Fruit fly (Drosophila melanogaster) whole organism, embryonic: ENCODE results near the gene CG5262.

Source experiments
- Antp ChIP-seq: fragments of 200-800 bp; sonication (Bioruptor generic); optimal IDR thresholded peaks from 3 replicates; lab custom pipeline; 2016; ENCODE audit warnings: missing biosample characterization, missing genetic modification characterization
- Atf3 ChIP-seq: fragments of 200-800 bp; sonication (Bioruptor generic); optimal IDR thresholded peaks from 3 replicates; lab custom pipeline; 2016; ENCODE audit warnings: missing biosample characterization, missing genetic modification characterization
- BtbVII ChIP-seq: fragments of 200-800 bp; sonication (Bioruptor generic); optimal IDR thresholded peaks from 3 replicates; lab custom pipeline; 2017; ENCODE audit warnings: missing biosample characterization, mild to moderate bottlenecking, missing genetic modification characterization
- CG10321 ChIP-seq: fragments of 200-800 bp; sonication (Bioruptor generic); IDR thresholded peaks from 2 replicates; pipeline ENCODE4 v1.3.6; 2022; ENCODE audit warnings: missing biosample characterization, missing genetic modification characterization
- CG10543 ChIP-seq: fragments of 200-800 bp; sonication (Bioruptor generic); optimal IDR thresholded peaks from 3 replicates; lab custom pipeline; 2017; ENCODE audit warnings: missing biosample characterization, mild to moderate bottlenecking, missing genetic modification characterization, moderate library complexity
- CG12104 ChIP-seq: fragments of 200-800 bp; sonication (Bioruptor generic); optimal IDR thresholded peaks from 3 replicates; lab custom pipeline; 2016; ENCODE audit warnings: missing biosample characterization, missing genetic modification characterization
- CG13287 ChIP-seq: fragments of 200-800 bp; sonication (Bioruptor generic); IDR thresholded peaks from 2 replicates; pipeline ENCODE4 v1.3.6; 2022; ENCODE audit warnings: missing biosample characterization, missing genetic modification characterization; ENCODE audit not compliant: partially characterized antibody
- CG14667 ChIP-seq: fragments of 200-800 bp; sonication (Bioruptor generic); IDR thresholded peaks from 2 replicates; pipeline ENCODE4 v1.3.6; 2022; ENCODE audit warnings: missing biosample characterization, missing genetic modification characterization
- CG1603 ChIP-seq: fragments of 200-800 bp; sonication (Bioruptor generic); optimal IDR thresholded peaks from 2 replicates; lab custom pipeline; 2019; ENCODE audit warnings: missing biosample characterization, mild to moderate bottlenecking, missing genetic modification characterization, moderate library complexity
- CG17802 ChIP-seq: fragments of 200-800 bp; sonication (Bioruptor generic); optimal IDR thresholded peaks from 2 replicates; lab custom pipeline; 2018; ENCODE audit warnings: missing biosample characterization, mild to moderate bottlenecking, missing genetic modification characterization, moderate library complexity
- CG17829 ChIP-seq: fragments of 200-800 bp; optimal IDR thresholded peaks from 2 replicates; lab custom pipeline; 2019; ENCODE audit warnings: missing biosample characterization, mild to moderate bottlenecking, missing genetic modification characterization, moderate library complexity
- CG1792 ChIP-seq: fragments of 200-800 bp; sonication (Bioruptor generic); optimal IDR thresholded peaks from 2 replicates; lab custom pipeline; 2016; ENCODE audit warnings: missing biosample characterization, missing genetic modification characterization
- CG18599 ChIP-seq: fragments of 200-800 bp; sonication (Bioruptor generic); optimal IDR thresholded peaks from 3 replicates; lab custom pipeline; 2017; ENCODE audit warnings: missing biosample characterization, missing genetic modification characterization, mild to moderate bottlenecking, moderate library complexity, missing genetic modification reagents
- CG2712 ChIP-seq: fragments of 200-800 bp; optimal IDR thresholded peaks from 3 replicates; lab custom pipeline; 2019; ENCODE audit warnings: missing biosample characterization, mild to moderate bottlenecking, missing genetic modification characterization, moderate library complexity
- CG31365 ChIP-seq: fragments of 200-800 bp; sonication (Bioruptor generic); optimal IDR thresholded peaks from 2 replicates; lab custom pipeline; 2018; ENCODE audit warnings: missing biosample characterization, mild to moderate bottlenecking, missing genetic modification characterization
- CG32532 ChIP-seq: fragments of 200-800 bp; sonication (Bioruptor generic); IDR thresholded peaks from 2 replicates; pipeline ENCODE4 v1.3.6; 2022; ENCODE audit warnings: missing biosample characterization, missing genetic modification characterization
- CG3407 ChIP-seq: fragments of 200-800 bp; sonication (Bioruptor generic); optimal IDR thresholded peaks from 2 replicates; lab custom pipeline; 2018; ENCODE audit warnings: missing biosample characterization, mild to moderate bottlenecking, missing genetic modification characterization
- CG34422 ChIP-seq: fragments of 200-800 bp; sonication (Bioruptor generic); IDR thresholded peaks from 3 replicates; pipeline ENCODE4 v1.3.6; 2022; ENCODE audit warnings: missing biosample characterization, missing genetic modification characterization
- CG3995 ChIP-seq: fragments of 200-800 bp; sonication (Bioruptor generic); optimal IDR thresholded peaks from 3 replicates; lab custom pipeline; 2016; ENCODE audit warnings: missing biosample characterization, missing genetic modification characterization
- CG4328 ChIP-seq: fragments of 200-800 bp; sonication (Bioruptor generic); optimal IDR thresholded peaks from 3 replicates; lab custom pipeline; 2017; ENCODE audit warnings: missing biosample characterization, missing genetic modification reagents, missing genetic modification characterization
- CG6175 ChIP-seq: fragments of 200-800 bp; sonication (Bioruptor generic); IDR thresholded peaks from 3 replicates; pipeline ENCODE4 v1.3.6; 2022; ENCODE audit warnings: missing biosample characterization, missing genetic modification characterization
- CG7556 ChIP-seq: fragments of 200-800 bp; sonication (Bioruptor generic); optimal IDR thresholded peaks from 2 replicates; lab custom pipeline; 2017; ENCODE audit warnings: missing biosample characterization, mild to moderate bottlenecking, missing genetic modification characterization
- CG7745 ChIP-seq: fragments of 200-800 bp; sonication (Bioruptor generic); optimal IDR thresholded peaks from 2 replicates; lab custom pipeline; 2018; ENCODE audit warnings: missing biosample characterization, mild to moderate bottlenecking, missing genetic modification characterization, moderate library complexity
- CG8281 ChIP-seq: fragments of 200-800 bp; sonication (Bioruptor generic); optimal IDR thresholded peaks from 2 replicates; lab custom pipeline; 2018; ENCODE audit warnings: missing biosample characterization, mild to moderate bottlenecking, missing genetic modification characterization, moderate library complexity
- CG8388 ChIP-seq: fragments of 200-800 bp; sonication (Bioruptor generic); optimal IDR thresholded peaks from 2 replicates; lab custom pipeline; 2019; ENCODE audit warnings: missing biosample characterization, mild to moderate bottlenecking, missing genetic modification characterization, moderate library complexity
- CG8478 ChIP-seq: fragments of >200 bp; optimal IDR thresholded peaks from 2 replicates; lab custom pipeline; 2018
- CG9215 ChIP-seq: fragments of 200-800 bp; sonication (Bioruptor generic); IDR thresholded peaks from 2 replicates; pipeline ENCODE4 v1.3.6; 2022; ENCODE audit warnings: missing biosample characterization, missing genetic modification characterization
- CG9609 ChIP-seq: fragments of 200-800 bp; sonication (Bioruptor generic); optimal IDR thresholded peaks from 3 replicates; lab custom pipeline; 2016; ENCODE audit warnings: missing biosample characterization, missing genetic modification characterization
- CG9797 ChIP-seq: fragments of 200-800 bp; sonication (Bioruptor generic); optimal IDR thresholded peaks from 3 replicates; lab custom pipeline; 2018; ENCODE audit warnings: missing biosample characterization, mild to moderate bottlenecking, missing genetic modification characterization
- CTCF ChIP-seq: fragments of 200-800 bp; sonication (Bioruptor generic); optimal IDR thresholded peaks from 2 replicates; lab custom pipeline; 2017; ENCODE audit warnings: missing biosample characterization, mild to moderate bottlenecking, missing genetic modification characterization, moderate library complexity
- Deaf1 ChIP-seq: fragments of 200-800 bp; optimal IDR thresholded peaks from 3 replicates; lab custom pipeline; 2019; ENCODE audit warnings: missing biosample characterization, mild to moderate bottlenecking, missing genetic modification characterization, moderate library complexity
- Doc2 ChIP-seq: fragments of 200-800 bp; sonication (Bioruptor generic); IDR thresholded peaks from 2 replicates; pipeline ENCODE4 v1.3.6; 2022; ENCODE audit warnings: missing biosample characterization, missing genetic modification characterization
- Fer1 ChIP-seq: fragments of 200-800 bp; sonication (Bioruptor generic); optimal IDR thresholded peaks from 2 replicates; lab custom pipeline; 2017; ENCODE audit warnings: missing biosample characterization, mild to moderate bottlenecking, missing genetic modification characterization
- Fer3 ChIP-seq: fragments of 200-800 bp; sonication (Bioruptor generic); optimal IDR thresholded peaks from 2 replicates; lab custom pipeline; 2018; ENCODE audit warnings: missing biosample characterization, mild to moderate bottlenecking, missing genetic modification characterization, moderate library complexity
- Hey ChIP-seq: fragments of 200-800 bp; sonication (Bioruptor generic); optimal IDR thresholded peaks from 3 replicates; lab custom pipeline; 2018; ENCODE audit warnings: missing biosample characterization, mild to moderate bottlenecking, missing genetic modification characterization
- Hr39 ChIP-seq: fragments of >200 bp; optimal IDR thresholded peaks from 2 replicates; lab custom pipeline; 2017
- MESR4 ChIP-seq: fragments of 200-800 bp; sonication (Bioruptor generic); optimal IDR thresholded peaks from 2 replicates; lab custom pipeline; 2018; ENCODE audit warnings: missing biosample characterization, mild to moderate bottlenecking, missing genetic modification characterization, moderate library complexity
- Max ChIP-seq: fragments of 200-800 bp; sonication (Bioruptor generic); optimal IDR thresholded peaks from 2 replicates; lab custom pipeline; 2016; ENCODE audit warnings: missing biosample characterization, mild to moderate bottlenecking, missing genetic modification characterization
- Pdp1 ChIP-seq, 2 experiments: fragments of 200-800 bp; sonication (Bioruptor generic); optimal IDR thresholded peaks; 3 replicates each; lab custom pipeline; 2016; ENCODE audit warnings: missing biosample characterization in 2 of 2, missing genetic modification characterization in 2 of 2, mild to moderate bottlenecking in 1 of 2, moderate library complexity in 1 of 2
- btn ChIP-seq: fragments of 200-800 bp; sonication (Bioruptor generic); optimal IDR thresholded peaks from 2 replicates; lab custom pipeline; 2016; ENCODE audit warnings: missing biosample characterization, missing genetic modification characterization
- chinmo ChIP-seq: fragments of 200-800 bp; sonication (Bioruptor generic); IDR thresholded peaks from 4 replicates; pipeline ENCODE4 v1.3.6; 2022; ENCODE audit warnings: missing biosample characterization, missing genetic modification characterization; ENCODE audit not compliant: partially characterized antibody
- cwo ChIP-seq: fragments of 200-800 bp; sonication (Bioruptor generic); optimal IDR thresholded peaks from 3 replicates; lab custom pipeline; 2017; ENCODE audit warnings: missing biosample characterization, missing genetic modification characterization, mild to moderate bottlenecking, moderate library complexity, missing genetic modification reagents
- gcm ChIP-seq: fragments of 200-800 bp; sonication (Bioruptor generic); optimal IDR thresholded peaks from 2 replicates; lab custom pipeline; 2019; ENCODE audit warnings: missing biosample characterization, mild to moderate bottlenecking, missing genetic modification characterization, moderate library complexity
- hth ChIP-seq: fragments of >200 bp; optimal IDR thresholded peaks from 2 replicates; lab custom pipeline; 2017; ENCODE audit warnings: inconsistent platforms
- ind ChIP-seq: fragments of 200-800 bp; sonication (Bioruptor generic); optimal IDR thresholded peaks from 3 replicates; lab custom pipeline; 2016; ENCODE audit warnings: missing biosample characterization, missing genetic modification characterization
- jing ChIP-seq: fragments of 200-800 bp; sonication (Bioruptor generic); optimal IDR thresholded peaks from 2 replicates; lab custom pipeline; 2018; ENCODE audit warnings: missing biosample characterization, mild to moderate bottlenecking, missing genetic modification characterization
- maf-S ChIP-seq: fragments of 200-800 bp; sonication (Bioruptor generic); optimal IDR thresholded peaks from 2 replicates; lab custom pipeline; 2016; ENCODE audit warnings: missing biosample characterization, missing genetic modification characterization
- pho ChIP-seq: fragments of 200-800 bp; sonication (Bioruptor generic); optimal IDR thresholded peaks from 2 replicates; lab custom pipeline; 2016; ENCODE audit warnings: missing biosample characterization, missing genetic modification characterization
- slou ChIP-seq: fragments of 200-800 bp; sonication (Bioruptor generic); optimal IDR thresholded peaks from 3 replicates; lab custom pipeline; 2016; ENCODE audit warnings: missing biosample characterization, missing genetic modification characterization
- sr ChIP-seq: fragments of 200-800 bp; sonication (Bioruptor generic); IDR thresholded peaks from 3 replicates; pipeline ENCODE4 v1.3.6; 2022; ENCODE audit warnings: missing biosample characterization, missing genetic modification characterization
- tio ChIP-seq: fragments of 200-800 bp; sonication (Bioruptor generic); optimal IDR thresholded peaks from 2 replicates; lab custom pipeline; 2017; ENCODE audit warnings: missing biosample characterization, missing genetic modification characterization, inconsistent platforms

CG5262 gene

DNA sequence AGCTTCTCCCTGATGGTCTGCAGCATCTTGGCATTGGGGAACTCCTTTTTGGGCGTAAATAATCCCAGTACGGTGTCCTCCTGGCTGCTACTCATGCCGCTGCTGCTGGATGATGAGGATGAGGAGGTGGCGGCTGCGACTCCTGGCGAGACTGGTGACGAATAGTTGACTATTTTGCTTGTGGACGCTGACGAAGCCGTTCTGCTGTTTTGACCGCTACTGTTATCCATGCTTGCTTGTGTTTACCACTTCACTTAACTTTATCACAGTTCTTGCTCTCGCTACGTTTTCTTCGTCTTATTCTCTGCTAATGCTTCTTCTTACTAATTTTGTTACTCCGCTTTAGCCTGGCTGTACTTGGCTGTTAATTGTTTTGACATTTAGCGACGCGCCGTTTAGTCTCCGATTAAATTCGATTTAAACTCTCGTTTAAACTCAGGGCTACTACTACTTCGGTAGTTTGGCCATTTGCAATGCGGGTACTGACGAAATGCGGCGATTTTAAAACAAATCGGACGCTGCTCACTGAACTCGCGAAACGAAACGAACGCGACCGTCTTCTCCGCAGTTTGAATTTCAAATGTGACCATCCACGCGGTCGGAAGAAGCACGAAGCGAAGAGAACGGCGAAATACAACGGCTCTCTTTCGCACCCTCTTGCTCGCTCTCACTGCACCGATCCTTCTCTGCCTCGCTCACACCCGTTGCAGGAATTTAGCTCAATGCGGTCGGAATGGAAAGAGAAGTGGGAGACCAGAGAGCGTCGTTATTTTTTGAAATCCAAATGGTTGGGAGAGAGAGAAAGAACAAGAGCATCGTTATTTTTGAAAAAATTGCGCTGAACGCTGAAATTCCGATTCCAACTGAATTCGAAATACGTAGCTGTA lies 29.0 kb downstream of the CG5262 start, which contains the start of gene trbl (continued):
- no peak for TF ChIP-seq CG4328
- TF ChIP-seq CG3995, result peak; percentile 4
- TF ChIP-seq CG12104, result no peak
- TF ChIP-seq CG2712 (tag; lab: Kevin White, UChicago), result peak; percentile 36
- peak; percentile 66 for TF ChIP-seq BtbVII (GFP tag; lab: Kevin White, UChicago)
- TF ChIP-seq Antp, result no peak
- TF ChIP-seq slou (GFP tag; lab: Kevin White, UChicago), result no peak
- TF ChIP-seq btn (GFP tag; lab: Kevin White, UChicago), result no peak
- peak; percentile 62 for TF ChIP-seq CG7745
- TF ChIP-seq CG7556 (GFP tag; lab: Kevin White, UChicago), result peak; percentile 8
- TF ChIP-seq CG8478 (lab: Kevin White, UChicago), result peak; percentile 49
- no peak for TF ChIP-seq Pdp1 (GFP tag; optimal IDR thresholded peaks at IDR 0.05; lab: Kevin White, UChicago)
- TF ChIP-seq CG31365, result peak; percentile 71
- TF ChIP-seq CG9609, result no peak
- TF ChIP-seq CG10321, result no peak
- peak; percentile 27 for TF ChIP-seq CG1603 (tag; lab: Kevin White, UChicago)
- peak; percentile 97 for TF ChIP-seq CG17829 (tag; lab: Kevin White, UChicago)
- TF ChIP-seq CG6175 (GFP tag; lab: Robert Waterston, UW), result no peak
- no peak for TF ChIP-seq Atf3 (GFP tag; lab: Kevin White, UChicago)
- peak; percentile 36 for TF ChIP-seq CTCF (GFP tag; lab: Kevin White, UChicago)
- no peak for TF ChIP-seq CG8388 (GFP tag; lab: Kevin White, UChicago)
- TF ChIP-seq cwo (GFP tag; lab: Kevin White, UChicago), result no peak
- peak; percentile 37 for TF ChIP-seq MESR4 (GFP tag; lab: Kevin White, UChicago)
- TF ChIP-seq Hr39, result no peak
- TF ChIP-seq tio (GFP tag; lab: Kevin White, UChicago), result no peak
- peak; percentile 24 for TF ChIP-seq CG3407 (GFP tag; lab: Kevin White, UChicago)
- no peak for TF ChIP-seq sr (GFP tag; lab: Robert Waterston, UW)
- TF ChIP-seq gcm (GFP tag; lab: Kevin White, UChicago), result peak; percentile 80
- no peak for TF ChIP-seq CG8281
- TF ChIP-seq ind (GFP tag; lab: Kevin White, UChicago), result no peak
- TF ChIP-seq CG17802 (tag; lab: Kevin White, UChicago), result no peak
- TF ChIP-seq Max, result peak; percentile 26
- no peak for TF ChIP-seq CG1792 (GFP tag; lab: Kevin White, UChicago)
- no peak for TF ChIP-seq CG18599 (GFP tag; lab: Kevin White, UChicago)
- peak; percentile 70 for TF ChIP-seq CG13287
- no peak for TF ChIP-seq Fer3
- TF ChIP-seq Fer1, result peak; percentile 74
- no peak for TF ChIP-seq pho
- TF ChIP-seq CG9215, result no peak
- TF ChIP-seq Deaf1 (tag; lab: Kevin White, UChicago), result peak; percentile 94
- TF ChIP-seq maf-S (GFP tag; lab: Kevin White, UChicago), result no peak
- no peak for TF ChIP-seq Doc2 (GFP tag; lab: Robert Waterston, UW)
- TF ChIP-seq Hey (tag; lab: Kevin White, UChicago), result no peak
- peak; percentile 61; the same call in 1 of the 2 replicates for TF ChIP-seq CG32532 (GFP tag; lab: Robert Waterston, UW)
- peak; percentile 81 for TF ChIP-seq CG10543
- peak; percentile 86 for TF ChIP-seq CG9797 (GFP tag; lab: Kevin White, UChicago)
- peak; percentile 98 for TF ChIP-seq chinmo (GFP tag; lab: Robert Waterston, UW)
- TF ChIP-seq hth, result no peak
- no peak for TF ChIP-seq CG34422 (GFP tag; lab: Robert Waterston, UW)
- TF ChIP-seq CG14667 (GFP tag; lab: Robert Waterston, UW), result no peak
- no peak for TF ChIP-seq jing (GFP tag; lab: Kevin White, UChicago)
